Fruit fly (Drosophila melanogaster) whole organism, adult: ENCODE results near the gene CG31926.

ENCODE experiments used
- CG11617 ChIP-seq: fragments of 200-800 bp; sonication (Bioruptor generic); optimal IDR thresholded peaks from 2 replicates; lab custom pipeline; 2017; ENCODE audit warnings: mild to moderate bottlenecking, missing biosample characterization, missing genetic modification reagents, missing genetic modification characterization
- CG12768 ChIP-seq: fragments of 200-800 bp; sonication (Bioruptor generic); optimal IDR thresholded peaks from 2 replicates; lab custom pipeline; 2017; ENCODE audit warnings: missing biosample characterization, missing genetic modification characterization, mild to moderate bottlenecking, moderate library complexity, missing genetic modification reagents
- CG14711 ChIP-seq: fragments of 200-800 bp; sonication (Bioruptor generic); optimal IDR thresholded peaks from 2 replicates; lab custom pipeline; 2018; ENCODE audit warnings: missing biosample characterization, mild to moderate bottlenecking, missing genetic modification characterization, moderate library complexity
- CG1620 ChIP-seq: fragments of 200-800 bp; sonication (Bioruptor generic); optimal IDR thresholded peaks from 2 replicates; lab custom pipeline; 2016; ENCODE audit warnings: missing biosample characterization, missing genetic modification characterization
- CG33017 ChIP-seq: fragments of 200-800 bp; sonication (Bioruptor generic); optimal IDR thresholded peaks from 2 replicates; lab custom pipeline; 2018; ENCODE audit warnings: missing biosample characterization, mild to moderate bottlenecking, missing genetic modification characterization, moderate library complexity
- CG5204 ChIP-seq: fragments of 200-800 bp; sonication (Bioruptor generic); optimal IDR thresholded peaks from 2 replicates; lab custom pipeline; 2016; ENCODE audit warnings: missing biosample characterization, missing genetic modification characterization
- CG7045 ChIP-seq: fragments of 200-800 bp; sonication (Bioruptor generic); optimal IDR thresholded peaks from 2 replicates; lab custom pipeline; 2017; ENCODE audit warnings: missing biosample characterization, mild to moderate bottlenecking, missing genetic modification characterization
- CG7101 ChIP-seq: fragments of 200-800 bp; sonication (Bioruptor generic); optimal IDR thresholded peaks from 2 replicates; lab custom pipeline; 2018; ENCODE audit warnings: missing biosample characterization, mild to moderate bottlenecking, missing genetic modification characterization, moderate library complexity
- Clk ChIP-seq: fragments of 200-800 bp; sonication (Bioruptor generic); optimal IDR thresholded peaks from 2 replicates; lab custom pipeline; 2017; ENCODE audit warnings: missing biosample characterization, missing genetic modification characterization
- Crg-1 ChIP-seq: fragments of 200-800 bp; sonication (Bioruptor generic); optimal IDR thresholded peaks from 2 replicates; lab custom pipeline; 2016; ENCODE audit warnings: missing biosample characterization, missing genetic modification characterization
- Hr96 ChIP-seq: fragments of 200-800 bp; sonication (Bioruptor generic); optimal IDR thresholded peaks from 2 replicates; lab custom pipeline; 2016; ENCODE audit warnings: missing biosample characterization, missing genetic modification characterization
- Mnt ChIP-seq: fragments of 200-800 bp; sonication (Bioruptor generic); optimal IDR thresholded peaks from 2 replicates; lab custom pipeline; 2016; ENCODE audit warnings: missing biosample characterization, mild to moderate bottlenecking, missing genetic modification characterization
- bab1 ChIP-seq: fragments of 200-800 bp; sonication (Bioruptor generic); optimal IDR thresholded peaks from 3 replicates; lab custom pipeline; 2019; ENCODE audit warnings: missing biosample characterization, mild to moderate bottlenecking, missing genetic modification characterization, moderate library complexity
- cic ChIP-seq: fragments of 200-800 bp; sonication (Bioruptor generic); optimal IDR thresholded peaks from 2 replicates; lab custom pipeline; 2017; ENCODE audit warnings: missing biosample characterization, mild to moderate bottlenecking, missing genetic modification characterization, moderate library complexity
- cnc ChIP-seq, 2 experiments: fragments of >200 bp; optimal IDR thresholded peaks; 2 replicates each; lab custom pipeline; 2017
- kay ChIP-seq: fragments of 200-800 bp; sonication (Bioruptor generic); peaks from one replicate; lab custom pipeline; 2016; ENCODE audit warnings: missing biosample characterization, missing genetic modification characterization, borderline replicate concordance
- ovo ChIP-seq: fragments of 200-800 bp; sonication (Bioruptor generic); optimal IDR thresholded peaks from 2 replicates; lab custom pipeline; 2016; ENCODE audit warnings: missing biosample characterization, missing genetic modification characterization
- pad ChIP-seq: fragments of 200-800 bp; sonication (Bioruptor generic); optimal IDR thresholded peaks from 3 replicates; lab custom pipeline; 2017; ENCODE audit warnings: missing biosample characterization, missing genetic modification characterization, mild to moderate bottlenecking, moderate library complexity, missing genetic modification reagents
- tj ChIP-seq: fragments of 200-800 bp; sonication (Bioruptor generic); optimal IDR thresholded peaks from 3 replicates; lab custom pipeline; 2017; ENCODE audit warnings: missing biosample characterization, mild to moderate bottlenecking, missing genetic modification characterization, moderate library complexity
- toe ChIP-seq: fragments of 200-800 bp; sonication (Bioruptor generic); optimal IDR thresholded peaks from 2 replicates; lab custom pipeline; 2016; ENCODE audit warnings: missing biosample characterization, missing genetic modification characterization

The CG31926 gene

DNA sequence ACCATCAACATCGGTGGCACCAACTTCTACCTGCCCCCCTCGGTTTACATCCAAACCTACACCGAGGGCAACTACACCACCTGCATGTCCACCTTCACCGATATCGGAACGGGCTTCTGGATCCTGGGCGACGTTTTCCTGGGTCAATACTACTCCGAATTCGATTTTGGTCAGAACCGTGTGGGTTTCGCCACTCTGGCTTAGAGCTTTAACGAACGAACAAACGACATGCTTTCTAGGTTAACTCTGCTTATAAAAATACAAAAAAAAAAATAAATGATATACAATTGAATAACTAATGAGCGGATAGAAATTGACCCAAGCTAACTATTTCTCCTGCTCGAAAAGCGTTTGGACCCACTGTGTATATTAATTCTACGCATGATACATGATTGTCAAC lies at the start of gene CG31926:
Gene CG31926, plus strand, starts transcription at position 301 of the 400 bp plus-strand sequence.
- TF ChIP-seq CG12768 (GFP tag; lab: Kevin White, UChicago) (no peak), CG14711 (tag; lab: Kevin White, UChicago) (no peak), Hr96 (no peak), toe (GFP tag; lab: Kevin White, UChicago) (no peak), CG7045 (GFP tag; lab: Kevin White, UChicago) (no peak), kay (GFP tag; lab: Kevin White, UChicago) (no peak), tj (GFP tag; lab: Kevin White, UChicago) (no peak), ovo (GFP tag; lab: Kevin White, UChicago) (no peak), CG33017 (tag; lab: Kevin White, UChicago) (no peak), Mnt (GFP tag; lab: Kevin White, UChicago) (no peak), CG1620 (GFP tag; lab: Kevin White, UChicago) (no peak)

DNA sequence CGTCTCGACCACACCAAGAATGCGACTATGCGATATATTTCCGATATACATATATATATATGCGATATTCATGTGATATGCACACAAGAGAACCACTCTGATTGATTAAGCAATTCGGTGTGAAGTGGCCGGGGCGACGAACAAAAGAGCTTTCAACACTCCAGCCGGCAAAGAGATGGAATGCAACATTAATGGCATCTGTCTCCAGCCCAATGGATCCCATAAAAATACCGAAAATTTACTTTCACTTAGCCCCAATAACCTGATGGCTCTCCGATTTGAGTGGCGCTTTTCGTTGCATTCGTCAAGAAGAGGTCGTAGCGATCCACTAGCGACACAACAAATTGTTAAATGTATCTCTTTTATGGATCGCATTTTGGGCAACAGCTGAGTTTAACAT lies 48.5 kb upstream of the CG31926 start:
- no peak for TF ChIP-seq toe (GFP tag; lab: Kevin White, UChicago)
- TF ChIP-seq Crg-1 (GFP tag; lab: Kevin White, UChicago): no peak
- TF ChIP-seq kay (GFP tag; lab: Kevin White, UChicago): no peak
- TF ChIP-seq Clk (GFP tag; lab: Kevin White, UChicago): no peak
- no peak for TF ChIP-seq bab1 (GFP tag; lab: Kevin White, UChicago)
- no peak for TF ChIP-seq ovo (GFP tag; lab: Kevin White, UChicago)
- no peak for TF ChIP-seq CG12768 (GFP tag; lab: Kevin White, UChicago)
- TF ChIP-seq CG7101 (tag; lab: Kevin White, UChicago): no peak

DNA sequence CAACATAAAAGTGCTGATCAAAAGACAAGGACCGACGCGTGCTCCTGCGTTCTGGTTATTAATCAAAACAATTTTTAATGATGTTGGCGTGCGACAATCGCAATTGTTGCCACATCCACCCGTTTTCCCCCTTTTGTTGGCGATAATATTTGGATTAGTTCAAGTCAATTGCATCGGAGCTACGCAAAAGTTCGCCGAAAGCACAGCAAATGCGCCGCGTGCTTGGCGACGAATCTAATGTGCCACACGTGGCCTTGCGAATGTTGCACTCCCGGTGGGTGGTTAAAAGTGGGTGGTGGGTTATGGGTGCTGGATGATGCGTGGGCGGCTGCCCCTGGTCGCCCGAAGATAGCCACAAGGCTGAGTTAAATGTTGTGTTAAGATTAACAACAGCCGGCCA lies 47.6 kb upstream of the CG31926 start:
- TF ChIP-seq CG7045 (GFP tag; lab: Kevin White, UChicago): no peak
- no peak for TF ChIP-seq CG11617 (GFP tag; lab: Kevin White, UChicago)
- no peak for TF ChIP-seq CG5204 (GFP tag; lab: Kevin White, UChicago)
- TF ChIP-seq CG1620 (GFP tag; lab: Kevin White, UChicago): no peak

DNA sequence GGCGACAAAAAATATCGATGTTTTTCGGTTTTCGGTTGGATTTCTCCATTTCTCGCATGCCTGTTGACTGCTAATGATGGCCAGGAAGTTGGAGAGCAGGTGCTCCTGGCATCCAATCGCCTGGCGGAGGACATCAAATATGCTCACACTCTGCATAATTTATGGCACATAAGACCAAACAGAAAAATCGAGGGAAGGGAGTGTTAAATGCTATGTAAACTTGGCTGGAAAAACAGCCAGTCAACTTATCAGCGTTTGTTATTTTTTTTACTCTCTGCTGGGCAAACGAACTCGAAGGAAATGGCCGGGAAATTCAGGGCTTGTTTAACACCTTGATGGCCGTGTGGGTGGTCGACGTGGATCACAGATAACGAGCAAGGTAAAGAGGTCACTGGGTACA lies 47.1 kb upstream of the CG31926 start:
- no peak for TF ChIP-seq bab1 (GFP tag; lab: Kevin White, UChicago)
- TF ChIP-seq cic (GFP tag; lab: Kevin White, UChicago): no peak
- TF ChIP-seq kay (GFP tag; lab: Kevin White, UChicago): no peak
- no peak for TF ChIP-seq CG1620 (GFP tag; lab: Kevin White, UChicago)
- TF ChIP-seq pad: no peak

DNA sequence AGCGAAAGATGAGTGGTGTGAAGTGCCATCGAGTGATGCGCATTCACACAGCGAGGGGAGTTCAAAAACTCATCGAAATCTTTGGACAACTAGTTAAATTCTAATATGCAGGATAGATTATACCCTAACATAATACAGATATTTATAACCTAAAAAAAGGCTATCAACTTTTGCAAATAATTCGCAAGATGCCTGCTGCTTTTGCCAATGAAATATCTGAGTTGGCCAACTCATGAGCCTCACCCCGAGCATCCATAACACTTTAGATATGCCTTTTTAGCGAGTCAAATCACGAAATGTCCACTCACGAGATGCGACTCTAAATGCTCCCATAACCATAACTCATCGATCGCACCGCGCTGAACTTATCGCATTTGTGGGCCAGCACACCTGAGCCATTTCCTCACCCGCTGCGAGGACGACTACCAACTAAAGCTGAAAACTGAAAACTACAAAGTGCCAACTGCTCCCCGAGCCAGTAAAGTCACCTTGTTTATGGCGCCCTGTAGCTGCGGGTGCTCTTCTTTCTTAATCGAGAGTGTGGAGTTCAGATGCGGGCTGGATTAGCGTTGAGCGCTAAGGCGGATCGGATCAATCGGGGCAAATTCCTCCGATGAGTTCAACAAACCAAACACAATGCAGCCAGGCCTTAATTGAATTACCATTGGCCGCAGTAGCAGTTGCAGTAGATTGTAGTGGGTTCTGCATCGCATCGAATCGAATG lies 45.4 kb upstream of the CG31926 start:
- no peak for TF ChIP-seq CG5204 (GFP tag; lab: Kevin White, UChicago)
- TF ChIP-seq ovo (GFP tag; lab: Kevin White, UChicago): no peak
- no peak for TF ChIP-seq Clk (GFP tag; lab: Kevin White, UChicago)
- TF ChIP-seq CG33017 (tag; lab: Kevin White, UChicago): no peak

DNA sequence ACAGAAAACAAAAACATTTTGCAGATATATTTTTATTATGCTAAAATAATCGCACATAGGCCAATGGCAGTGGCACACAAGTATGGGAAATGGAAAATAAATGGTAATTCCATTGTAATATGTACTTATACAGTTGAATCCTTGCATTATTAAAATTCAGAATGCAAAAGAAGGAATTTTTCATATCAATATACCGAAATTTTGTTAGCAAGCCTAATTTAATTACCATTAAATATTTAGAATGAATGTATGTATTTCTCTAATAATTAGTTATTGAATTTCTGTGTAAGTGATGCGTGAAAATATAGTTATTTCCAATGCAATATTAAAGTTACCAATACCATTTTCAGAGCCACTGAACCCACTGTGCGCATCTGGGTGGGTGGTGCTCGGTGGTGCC lies 39.8 kb upstream of the CG31926 start:
- TF ChIP-seq Clk (GFP tag; lab: Kevin White, UChicago): no peak
- TF ChIP-seq Crg-1 (GFP tag; lab: Kevin White, UChicago): no peak
- TF ChIP-seq cic (GFP tag; lab: Kevin White, UChicago): no peak
- TF ChIP-seq CG7101 (tag; lab: Kevin White, UChicago): no peak
- no peak for TF ChIP-seq pad
- TF ChIP-seq cnc (optimal IDR thresholded peaks at IDR 0.05; lab: Kevin White, UChicago): no peak
- TF ChIP-seq toe (GFP tag; lab: Kevin White, UChicago): no peak
- TF ChIP-seq tj (GFP tag; lab: Kevin White, UChicago): no peak
- no peak for TF ChIP-seq kay (GFP tag; lab: Kevin White, UChicago)
- TF ChIP-seq CG5204 (GFP tag; lab: Kevin White, UChicago): no peak
- TF ChIP-seq Hr96: no peak
- TF ChIP-seq CG1620 (GFP tag; lab: Kevin White, UChicago): no peak
- no peak for TF ChIP-seq Mnt (GFP tag; lab: Kevin White, UChicago)
- no peak for TF ChIP-seq CG11617 (GFP tag; lab: Kevin White, UChicago)
- TF ChIP-seq CG12768 (GFP tag; lab: Kevin White, UChicago): no peak

DNA sequence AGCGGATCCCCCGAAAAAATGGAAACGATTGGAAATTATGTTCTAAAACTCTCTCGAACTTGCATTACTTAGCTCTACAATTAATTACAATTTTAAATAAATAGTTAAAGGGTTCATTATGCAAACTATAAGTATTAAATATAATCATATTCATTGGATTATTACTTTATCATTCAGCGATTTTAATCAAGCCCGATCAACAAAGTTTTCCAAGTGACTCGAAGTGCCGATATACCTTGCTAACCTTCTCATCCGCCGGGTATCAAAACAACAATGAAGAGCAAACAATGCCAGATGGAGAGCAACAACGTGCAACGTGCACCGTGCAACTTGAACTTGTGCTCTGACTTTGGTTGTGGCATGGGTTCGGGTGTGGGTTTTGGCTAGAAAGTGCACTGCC lies 39.0 kb upstream of the CG31926 start:
- no peak for TF ChIP-seq bab1 (GFP tag; lab: Kevin White, UChicago)
- no peak for TF ChIP-seq CG7101 (tag; lab: Kevin White, UChicago)
- no peak for TF ChIP-seq CG5204 (GFP tag; lab: Kevin White, UChicago)
- TF ChIP-seq CG33017 (tag; lab: Kevin White, UChicago): no peak
- no peak for TF ChIP-seq CG12768 (GFP tag; lab: Kevin White, UChicago)
- TF ChIP-seq CG11617 (GFP tag; lab: Kevin White, UChicago): no peak
- TF ChIP-seq CG14711 (tag; lab: Kevin White, UChicago): no peak
- no peak for TF ChIP-seq cnc (optimal IDR thresholded peaks at IDR 0.05; lab: Kevin White, UChicago)
- no peak for TF ChIP-seq kay (GFP tag; lab: Kevin White, UChicago)
- no peak for TF ChIP-seq cic (GFP tag; lab: Kevin White, UChicago)
- TF ChIP-seq toe (GFP tag; lab: Kevin White, UChicago): no peak
- TF ChIP-seq Mnt (GFP tag; lab: Kevin White, UChicago): no peak
- TF ChIP-seq ovo (GFP tag; lab: Kevin White, UChicago): no peak
- no peak for TF ChIP-seq pad
- no peak for TF ChIP-seq tj (GFP tag; lab: Kevin White, UChicago)
- TF ChIP-seq CG1620 (GFP tag; lab: Kevin White, UChicago): no peak
- TF ChIP-seq Hr96: no peak
- no peak for TF ChIP-seq Clk (GFP tag; lab: Kevin White, UChicago)
- no peak for TF ChIP-seq Crg-1 (GFP tag; lab: Kevin White, UChicago)
